Worm (Caenorhabditis elegans): ENCODE results near the gene Y45G12B.3.

DNA sequence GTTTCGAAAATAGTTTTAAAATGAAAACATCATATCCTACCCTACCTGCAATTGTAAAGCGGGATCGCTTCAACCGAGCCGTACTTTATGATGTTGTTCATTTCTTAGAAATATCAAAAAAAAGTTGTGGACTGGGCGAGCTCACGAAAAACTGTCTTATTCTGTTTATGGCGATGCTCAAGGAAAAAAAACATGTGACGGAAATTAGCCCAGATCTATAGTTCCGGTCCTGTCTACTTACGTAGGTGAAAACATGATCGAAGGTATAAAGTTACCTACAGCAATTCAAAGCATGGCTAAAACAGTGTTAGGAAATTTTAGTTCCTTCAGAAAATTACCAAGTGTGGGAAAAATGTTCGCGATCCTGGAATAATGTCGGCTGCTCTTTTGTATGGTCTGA, 24.7 kb upstream of the Y45G12B.3 start, which contains the start of gene srt-27:
- TF ChIP-seq him-1 (tag; optimal IDR thresholded peaks at IDR 0.05) (no peak), dao-5 (tag; optimal IDR thresholded peaks at IDR 0.05) (no peak), W03F9.2 (tag; optimal IDR thresholded peaks at IDR 0.05) (no peak)
